Worm (Caenorhabditis elegans) whole organism, early embryonic: ENCODE measurements around the gene pfd-2.

Source experiments
- ama-1 ChIP-seq: fragments of 150-350 bp; optimal IDR thresholded peaks from 2 replicates; lab custom pipeline; 2014
- flt-1 ChIP-seq: fragments of 200-800 bp; sonication (Bioruptor generic); IDR thresholded peaks from 2 replicates; pipeline ENCODE4 v1.3.6; 2022; ENCODE audit warnings: missing genetic modification characterization, missing compliant biosample characterization
- sea-1 ChIP-seq: fragments of 200-800 bp; sonication (Bioruptor generic); conservative IDR thresholded peaks from 2 replicates; pipeline ENCODE4 v1.3.6; 2022; ENCODE audit warnings: missing genetic modification characterization, missing compliant biosample characterization

DNA sequence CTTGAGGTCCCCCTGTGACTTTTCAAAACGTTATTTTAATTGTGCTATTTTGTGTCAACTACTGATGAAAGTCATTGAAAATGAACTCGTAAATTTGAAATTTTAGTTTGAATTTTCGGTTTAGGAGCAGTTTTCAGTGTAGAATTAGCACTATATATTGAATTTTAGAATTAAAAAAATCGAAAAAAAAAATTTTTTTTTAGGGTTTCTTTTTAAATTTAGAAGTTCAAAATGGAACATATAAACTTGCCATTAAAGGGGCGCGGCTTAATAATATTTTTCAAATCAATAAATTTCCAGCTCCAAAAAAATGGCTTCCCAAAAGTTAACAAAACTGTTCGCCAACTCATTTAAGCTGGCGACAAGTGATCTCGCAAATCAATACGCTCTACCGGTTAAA lies 24.4 kb downstream of the pfd-2 start, which contains the start of gene H20J04.9:
- TF ChIP-seq flt-1 (GFP tag; lab: Robert Waterston, UW) = no peak
- no peak for TF ChIP-seq sea-1 (GFP tag; lab: Robert Waterston, UW)
- no peak for TF ChIP-seq ama-1 (lab: Kevin White, UChicago)
